Worm (Caenorhabditis elegans): ENCODE data around the gene ncx-5.

DNA sequence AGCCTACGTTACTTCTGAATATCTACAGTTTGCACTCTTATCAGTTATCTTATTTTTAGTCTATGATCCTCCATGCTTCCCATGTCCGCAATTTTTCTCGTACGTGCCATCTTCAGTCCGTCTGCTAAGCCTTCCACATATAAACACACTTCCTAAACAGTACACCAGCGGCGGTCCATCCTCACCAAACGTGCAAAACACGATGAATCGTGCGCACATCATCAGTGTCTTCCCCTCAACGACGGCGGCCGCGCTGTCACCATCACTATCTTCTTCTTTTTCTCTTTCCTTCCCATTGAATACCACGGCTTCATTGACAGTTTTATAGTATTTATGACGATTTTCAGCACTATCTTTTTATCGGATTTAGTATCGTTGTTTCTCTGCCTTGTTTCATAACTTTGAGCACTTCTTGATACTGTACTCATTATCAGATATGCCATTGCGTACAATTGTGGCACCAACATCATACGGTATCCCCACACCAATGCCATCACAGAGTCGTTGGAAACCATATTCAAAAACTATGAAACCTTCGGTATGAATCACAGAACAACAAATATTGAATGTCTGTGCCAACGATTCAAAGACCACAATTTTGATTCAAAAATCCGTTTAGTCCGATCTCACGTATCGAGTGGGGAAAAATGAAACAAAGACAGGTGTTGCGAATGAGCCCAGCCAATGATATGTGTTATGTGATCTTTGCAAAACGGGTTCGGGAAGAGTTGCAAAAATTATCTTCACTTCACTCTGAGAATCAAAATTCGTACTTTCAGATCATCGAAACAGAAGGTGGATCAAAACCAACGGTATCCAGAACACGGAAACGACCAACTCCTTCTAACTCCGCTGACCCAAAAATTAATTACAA is 16.8 kb downstream of the ncx-5 start:
- TF ChIP-seq pax-3 (tag; optimal IDR thresholded peaks at IDR 0.05) (no peak), egl-27 (tag; optimal IDR thresholded peaks at IDR 0.05) (no peak)

All from whole organism, L1 larva.